Fruit fly (Drosophila melanogaster): Measurements from ENCODE around the gene CG18476.

- TF ChIP-seq CG14441 (GFP tag; IDR thresholded peaks at IDR 0.05) (no peak), CG6272 (GFP tag; IDR thresholded peaks at IDR 0.05) (no peak)
These were observed 20.1 kb downstream of the CG18476 start for dm6 chr3R:11657786-11658193.
